Worm (Caenorhabditis elegans) whole organism, L2 larva: Measurements from ENCODE around the gene ubc-19.

Experiments used
- R02D3.7 ChIP-seq: fragments of 150-350 bp; optimal IDR thresholded peaks from 2 replicates; lab custom pipeline; 2014; ENCODE audit warnings: missing biosample characterization, missing genetic modification characterization
- ZK546.5 ChIP-seq: sonication (generic microtip); optimal IDR thresholded peaks from 2 replicates; lab custom pipeline; 2017; ENCODE audit warnings: missing biosample characterization, missing genetic modification characterization
- ceh-16 ChIP-seq: fragments of 150-350 bp; optimal IDR thresholded peaks from 2 replicates; lab custom pipeline; 2014; ENCODE audit warnings: missing biosample characterization, missing genetic modification characterization
- lin-11 ChIP-seq: fragments of 150-350 bp; sonication (generic microtip); optimal IDR thresholded peaks from 2 replicates; lab custom pipeline; 2014; ENCODE audit warnings: missing biosample characterization, missing genetic modification characterization, inconsistent platforms, mixed read lengths
- nhr-11 ChIP-seq: fragments of 150-350 bp; optimal IDR thresholded peaks from 2 replicates; lab custom pipeline; 2014; ENCODE audit warnings: missing biosample characterization, missing genetic modification characterization
- nhr-77 ChIP-seq: fragments of 150-350 bp; optimal IDR thresholded peaks from 2 replicates; lab custom pipeline; 2014; ENCODE audit warnings: missing biosample characterization, missing genetic modification characterization
- skn-1 ChIP-seq: sonication (generic microtip); optimal IDR thresholded peaks from 2 replicates; lab custom pipeline; 2017; ENCODE audit warnings: missing biosample characterization, missing genetic modification characterization
- sma-3 ChIP-seq: sonication (generic microtip); optimal IDR thresholded peaks from 2 replicates; lab custom pipeline; 2016; ENCODE audit warnings: missing genetic modification reagents, missing genetic modification characterization, missing compliant biosample characterization
- unc-62 ChIP-seq: fragments of 150-350 bp; optimal IDR thresholded peaks from 2 replicates; lab custom pipeline; 2014; ENCODE audit warnings: missing biosample characterization, missing genetic modification reagents, missing genetic modification characterization
- ztf-11 ChIP-seq: sonication (generic microtip); optimal IDR thresholded peaks from 2 replicates; lab custom pipeline; 2017; ENCODE audit warnings: missing biosample characterization, missing genetic modification characterization

DNA sequence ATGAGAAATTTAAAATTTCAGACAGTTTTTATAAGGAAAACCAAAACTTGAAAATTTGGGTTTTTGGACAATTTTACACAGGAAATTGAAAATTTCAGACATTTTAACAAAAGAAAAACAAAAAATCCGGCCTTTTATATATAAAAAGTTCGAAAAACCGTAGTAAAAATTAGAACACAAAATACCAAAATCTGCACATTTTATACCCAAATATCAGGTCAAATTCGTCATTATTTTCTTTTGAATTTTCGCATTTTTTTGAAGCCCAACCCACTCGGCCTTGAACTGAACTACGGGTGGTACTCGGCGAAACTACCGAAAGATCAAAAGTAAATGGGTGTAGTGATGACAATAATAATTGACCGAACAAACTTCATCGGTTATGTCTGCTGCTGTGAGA lies 22.4 kb downstream of the ubc-19 start:
- TF ChIP-seq ceh-16 (tag; lab: Kevin White, UChicago) (no peak), nhr-11 (no peak), unc-62 (GFP tag; lab: Kevin White, UChicago) (no peak), nhr-77 (tag; lab: Kevin White, UChicago) (no peak), ZK546.5 (tag; lab: Kevin White, UChicago) (no peak), sma-3 (no peak), R02D3.7 (tag; lab: Kevin White, UChicago) (no peak), lin-11 (tag; lab: Kevin White, UChicago) (no peak), ztf-11 (no peak), skn-1 (no peak)
